Fruit fly (Drosophila melanogaster): ENCODE measurements around the gene Dys.

Dys gene

dm6 chr3R:19498672-19499373 lies 37.9 kb downstream of the Dys start (continued):
- TF ChIP-seq Met (GFP tag; optimal IDR thresholded peaks at IDR 0.05): peak; percentile 65
- TF ChIP-seq CG15336 (GFP tag; IDR thresholded peaks at IDR 0.05): peak; percentile 89
- peak; percentile 75 for TF ChIP-seq CG34406 (GFP tag; optimal IDR thresholded peaks at IDR 0.05)
- peak; percentile 80 for TF ChIP-seq achi (GFP tag; optimal IDR thresholded peaks at IDR 0.05)
- peak; percentile 78 for TF ChIP-seq CG4318 (GFP tag; optimal IDR thresholded peaks at IDR 0.05)
- TF ChIP-seq Ets21C (GFP tag; optimal IDR thresholded peaks at IDR 0.05): peak; percentile 58
- TF ChIP-seq esn (GFP tag; optimal IDR thresholded peaks at IDR 0.05): peak; percentile 73
- TF ChIP-seq fd59A (GFP tag; optimal IDR thresholded peaks at IDR 0.05): peak; percentile 77
- TF ChIP-seq Blimp-1 (GFP tag; optimal IDR thresholded peaks at IDR 0.05): peak; percentile 40
- TF ChIP-seq CG8319 (GFP tag; optimal IDR thresholded peaks at IDR 0.05): peak; percentile 63
- TF ChIP-seq pdm3 (GFP tag; optimal IDR thresholded peaks at IDR 0.05): peak; percentile 73
- peak; percentile 56 for TF ChIP-seq Lpt (GFP tag; optimal IDR thresholded peaks at IDR 0.05)
- peak; percentile 79 for TF ChIP-seq Hr4 (GFP tag; optimal IDR thresholded peaks at IDR 0.05)
- peak; percentile 83 for TF ChIP-seq CG10669 (GFP tag; optimal IDR thresholded peaks at IDR 0.05)
- TF ChIP-seq Smox (GFP tag; optimal IDR thresholded peaks at IDR 0.05): peak; percentile 69
- TF ChIP-seq fd85E (GFP tag; optimal IDR thresholded peaks at IDR 0.05): peak; percentile 21
- peak; percentile 37 for TF ChIP-seq vri (GFP tag; optimal IDR thresholded peaks at IDR 0.05)
- TF ChIP-seq Sox102F (GFP tag; optimal IDR thresholded peaks at IDR 0.05): peak; percentile 56
- peak; percentile 75 for TF ChIP-seq Sox14 (GFP tag; optimal IDR thresholded peaks at IDR 0.05)
- TF ChIP-seq Gug (GFP tag; IDR thresholded peaks at IDR 0.05): peak; percentile 80
- TF ChIP-seq CG6276 (GFP tag; optimal IDR thresholded peaks at IDR 0.05): peak; percentile 77
- peak; percentile 60 to 77 for TF ChIP-seq salr (GFP tag; optimal IDR thresholded peaks at IDR 0.05)
- no peak for TF ChIP-seq Hr38 (GFP tag; optimal IDR thresholded peaks at IDR 0.05)
- peak; percentile 71 for TF ChIP-seq net (GFP tag; optimal IDR thresholded peaks at IDR 0.05)
- TF ChIP-seq CG8632 (GFP tag; optimal IDR thresholded peaks at IDR 0.05): peak; percentile 69
- peak; percentile 83 for TF ChIP-seq acj6 (GFP tag; optimal IDR thresholded peaks at IDR 0.05)
- peak; percentile 84 for TF ChIP-seq CG3032 (tag; optimal IDR thresholded peaks at IDR 0.05)
- peak; percentile 32 for TF ChIP-seq CG6854 (GFP tag; optimal IDR thresholded peaks at IDR 0.05)
- peak; percentile 79 for TF ChIP-seq CG7368 (GFP tag; optimal IDR thresholded peaks at IDR 0.05)
- peak; percentile 83 for TF ChIP-seq CG10631 (GFP tag; optimal IDR thresholded peaks at IDR 0.05)
- TF ChIP-seq lz (GFP tag; optimal IDR thresholded peaks at IDR 0.05): peak; percentile 75
- TF ChIP-seq CG6792 (GFP tag; optimal IDR thresholded peaks at IDR 0.05): peak; percentile 83
- TF ChIP-seq CG11902 (GFP tag; optimal IDR thresholded peaks at IDR 0.05): peak; percentile 54
- TF ChIP-seq OdsH (GFP tag; optimal IDR thresholded peaks at IDR 0.05): peak; percentile 83
- peak; percentile 91 for TF ChIP-seq CG6163 (GFP tag; IDR thresholded peaks at IDR 0.05)
- TF ChIP-seq Eip75B (GFP tag; optimal IDR thresholded peaks at IDR 0.05): peak; percentile 66
- peak; percentile 69 for TF ChIP-seq CG9139 (GFP tag; optimal IDR thresholded peaks at IDR 0.05)

- 0 out of 3 replicates have a peak, but pooled peaks have one; percentile 2 for TF ChIP-seq CG6163 (GFP tag; IDR thresholded peaks at IDR 0.05)
- no peak for TF ChIP-seq CG8319 (GFP tag; optimal IDR thresholded peaks at IDR 0.05)
Measured at dm6 chr3R:19499374-19499703, 38.5 kb downstream of the Dys start.

- TF ChIP-seq Sox14 (GFP tag; optimal IDR thresholded peaks at IDR 0.05): no peak
- TF ChIP-seq Gug (GFP tag; IDR thresholded peaks at IDR 0.05): no peak
- TF ChIP-seq Smox (GFP tag; optimal IDR thresholded peaks at IDR 0.05): no peak
- no peak for TF ChIP-seq CG10631 (GFP tag; optimal IDR thresholded peaks at IDR 0.05)
Measured at dm6 chr3R:19499776-19500175, 38.9 kb downstream of the Dys start.

dm6 chr3R:19500588-19500987 lies 39.7 kb downstream of the Dys start:
- no peak for TF ChIP-seq ss (GFP tag; optimal IDR thresholded peaks at IDR 0.05)
- no peak for TF ChIP-seq CG1621 (tag; optimal IDR thresholded peaks at IDR 0.05)
- no peak for TF ChIP-seq net (GFP tag; optimal IDR thresholded peaks at IDR 0.05)
- no peak for TF ChIP-seq svp (GFP tag)
- no peak for TF ChIP-seq Gug (GFP tag; IDR thresholded peaks at IDR 0.05)
- TF ChIP-seq CG8119 (GFP tag; IDR thresholded peaks at IDR 0.05): no peak
- TF ChIP-seq CG31627 (GFP tag; optimal IDR thresholded peaks at IDR 0.05): no peak
- no peak for TF ChIP-seq Ets21C (GFP tag; optimal IDR thresholded peaks at IDR 0.05)
- TF ChIP-seq CG8319 (GFP tag; optimal IDR thresholded peaks at IDR 0.05): no peak
- no peak for TF ChIP-seq Met (GFP tag; optimal IDR thresholded peaks at IDR 0.05)
- no peak for TF ChIP-seq Ets96B (tag; optimal IDR thresholded peaks at IDR 0.05)
- no peak for TF ChIP-seq CG11902 (GFP tag; optimal IDR thresholded peaks at IDR 0.05)
- TF ChIP-seq CG3032 (tag; optimal IDR thresholded peaks at IDR 0.05): no peak
- no peak for TF ChIP-seq Blimp-1 (GFP tag; optimal IDR thresholded peaks at IDR 0.05)
- no peak for TF ChIP-seq fkh (GFP tag; optimal IDR thresholded peaks at IDR 0.05)
